Worm (Caenorhabditis elegans) whole organism, L2 larva: Measurements from ENCODE around the gene pqn-18.
A peak's percentile ranks its signal among the peaks of the same experiment; 100 is the strongest.

Source experiments
- C34F6.9 ChIP-seq: fragments of 150-350 bp; optimal IDR thresholded peaks from 2 replicates; lab custom pipeline; 2014; ENCODE audit warnings: missing biosample characterization, missing genetic modification characterization
- F13H6.1 ChIP-seq: sonication (generic microtip); optimal IDR thresholded peaks from 2 replicates; lab custom pipeline; 2016; ENCODE audit warnings: missing genetic modification characterization, missing compliant biosample characterization
- R02D3.7 ChIP-seq: fragments of 150-350 bp; optimal IDR thresholded peaks from 2 replicates; lab custom pipeline; 2014; ENCODE audit warnings: missing biosample characterization, missing genetic modification characterization
- Y55F3AM.14 ChIP-seq: fragments of 200-800 bp; sonication (Bioruptor generic); optimal IDR thresholded peaks from 2 replicates; lab custom pipeline; 2018; ENCODE audit warnings: mild to moderate bottlenecking, missing genetic modification characterization, missing compliant biosample characterization
- ZK546.5 ChIP-seq: sonication (generic microtip); optimal IDR thresholded peaks from 2 replicates; lab custom pipeline; 2017; ENCODE audit warnings: missing biosample characterization, missing genetic modification characterization
- alr-1 ChIP-seq: fragments of 150-350 bp; optimal IDR thresholded peaks from 2 replicates; lab custom pipeline; 2014; ENCODE audit warnings: missing biosample characterization, missing genetic modification characterization
- aly-2 ChIP-seq: fragments of 150-350 bp; optimal IDR thresholded peaks from 2 replicates; lab custom pipeline; 2014; ENCODE audit warnings: missing biosample characterization, missing genetic modification characterization
- ama-1 ChIP-seq: fragments of 150-350 bp; optimal IDR thresholded peaks from 2 replicates; lab custom pipeline; 2018; ENCODE audit warnings: inconsistent platforms
- blmp-1 ChIP-seq: sonication (generic microtip); optimal IDR thresholded peaks from 2 replicates; lab custom pipeline; 2017; ENCODE audit warnings: missing genetic modification characterization, mild to moderate bottlenecking, missing compliant biosample characterization, antibody characterized with exemption, moderate library complexity; ENCODE audit not compliant: insufficient read depth
- ceh-16 ChIP-seq: fragments of 150-350 bp; optimal IDR thresholded peaks from 2 replicates; lab custom pipeline; 2014; ENCODE audit warnings: missing biosample characterization, missing genetic modification characterization
- ceh-82 ChIP-seq: fragments of 150-350 bp; optimal IDR thresholded peaks from 2 replicates; lab custom pipeline; 2014; ENCODE audit warnings: missing biosample characterization, missing genetic modification characterization
- crh-2 ChIP-seq: sonication (generic microtip); optimal IDR thresholded peaks from 2 replicates; lab custom pipeline; 2017; ENCODE audit warnings: missing biosample characterization, missing genetic modification characterization
- dmd-4 ChIP-seq: sonication (generic microtip); optimal IDR thresholded peaks from 2 replicates; lab custom pipeline; 2017; ENCODE audit warnings: missing biosample characterization, missing genetic modification characterization
- egl-27 ChIP-seq: sonication (generic microtip); optimal IDR thresholded peaks from 3 replicates; lab custom pipeline; 2017; ENCODE audit warnings: missing biosample characterization, missing genetic modification reagents, missing genetic modification characterization
- elt-1 ChIP-seq: fragments of 150-350 bp; optimal IDR thresholded peaks from 2 replicates; lab custom pipeline; 2014; ENCODE audit warnings: missing biosample characterization, missing genetic modification characterization
- elt-3 ChIP-seq: sonication (generic microtip); optimal IDR thresholded peaks from 2 replicates; lab custom pipeline; 2017; ENCODE audit warnings: missing biosample characterization, missing genetic modification characterization
- fos-1 ChIP-seq: fragments of 150-350 bp; optimal IDR thresholded peaks from 2 replicates; lab custom pipeline; 2014; ENCODE audit warnings: missing biosample characterization, missing genetic modification characterization
- gmeb-1 ChIP-seq: fragments of 150-350 bp; optimal IDR thresholded peaks from 2 replicates; lab custom pipeline; 2014; ENCODE audit warnings: missing biosample characterization, missing genetic modification characterization
- lin-11 ChIP-seq: fragments of 150-350 bp; sonication (generic microtip); optimal IDR thresholded peaks from 2 replicates; lab custom pipeline; 2014; ENCODE audit warnings: missing biosample characterization, missing genetic modification characterization, inconsistent platforms, mixed read lengths
- lin-13 ChIP-seq: fragments of 150-350 bp; optimal IDR thresholded peaks from 2 replicates; lab custom pipeline; 2014; ENCODE audit warnings: missing biosample characterization, missing genetic modification reagents, missing genetic modification characterization
- lin-39 ChIP-seq: fragments of 150-350 bp; optimal IDR thresholded peaks from 2 replicates; lab custom pipeline; 2014; ENCODE audit warnings: missing biosample characterization, missing genetic modification reagents, missing genetic modification characterization
- lsy-2 ChIP-seq, 2 experiments: fragments of 150-350 bp in 1 of 2; sonication (generic microtip) in 1 of 2; optimal IDR thresholded peaks; 2 replicates each; lab custom pipeline; 2014 to 2017; ENCODE audit warnings: missing biosample characterization in 2 of 2, missing genetic modification characterization in 2 of 2
- mab-5 ChIP-seq: fragments of 150-350 bp; optimal IDR thresholded peaks from 2 replicates; lab custom pipeline; 2014; ENCODE audit warnings: missing biosample characterization, missing genetic modification characterization
- mbf-1 ChIP-seq: sonication (generic microtip); optimal IDR thresholded peaks from 2 replicates; lab custom pipeline; 2017; ENCODE audit warnings: missing biosample characterization, missing genetic modification characterization
- mdl-1 ChIP-seq, 2 experiments: fragments of 150-350 bp in 1 of 2; sonication (generic microtip) in 1 of 2; optimal IDR thresholded peaks; 2 replicates each; lab custom pipeline; 2017; ENCODE audit warnings: missing biosample characterization in 2 of 2, missing genetic modification characterization in 2 of 2
- nhr-10 ChIP-seq: sonication (generic microtip); optimal IDR thresholded peaks from 2 replicates; lab custom pipeline; 2017; ENCODE audit warnings: missing biosample characterization, missing genetic modification characterization
- nhr-11 ChIP-seq: fragments of 150-350 bp; optimal IDR thresholded peaks from 2 replicates; lab custom pipeline; 2014; ENCODE audit warnings: missing biosample characterization, missing genetic modification characterization
- nhr-12 ChIP-seq: fragments of 150-350 bp; optimal IDR thresholded peaks from 2 replicates; lab custom pipeline; 2014; ENCODE audit warnings: missing biosample characterization, missing genetic modification characterization
- nhr-129 ChIP-seq: fragments of 150-350 bp; optimal IDR thresholded peaks from 2 replicates; lab custom pipeline; 2014; ENCODE audit warnings: missing biosample characterization, missing genetic modification characterization
- nhr-21 ChIP-seq: fragments of 150-350 bp; optimal IDR thresholded peaks from 2 replicates; lab custom pipeline; 2014; ENCODE audit warnings: missing biosample characterization, missing genetic modification characterization
- nhr-23 ChIP-seq: fragments of 150-350 bp; optimal IDR thresholded peaks from 2 replicates; lab custom pipeline; 2014; ENCODE audit warnings: missing biosample characterization, missing genetic modification reagents, missing genetic modification characterization
- nhr-237 ChIP-seq: fragments of 150-350 bp; optimal IDR thresholded peaks from 2 replicates; lab custom pipeline; 2014; ENCODE audit warnings: missing biosample characterization, missing genetic modification characterization
- nhr-25 ChIP-seq: fragments of 150-350 bp; sonication (generic microtip); optimal IDR thresholded peaks from 3 replicates; lab custom pipeline; 2014; ENCODE audit warnings: missing biosample characterization, missing genetic modification characterization
- nhr-6 ChIP-seq: fragments of 150-350 bp; optimal IDR thresholded peaks from 2 replicates; lab custom pipeline; 2014; ENCODE audit warnings: missing biosample characterization, missing genetic modification characterization
- nhr-77 ChIP-seq: fragments of 150-350 bp; optimal IDR thresholded peaks from 2 replicates; lab custom pipeline; 2014; ENCODE audit warnings: missing biosample characterization, missing genetic modification characterization
- peb-1 ChIP-seq: fragments of 150-350 bp; optimal IDR thresholded peaks from 2 replicates; lab custom pipeline; 2014; ENCODE audit warnings: missing biosample characterization, missing genetic modification characterization
- sem-4 ChIP-seq: fragments of 150-350 bp; optimal IDR thresholded peaks from 2 replicates; lab custom pipeline; 2014; ENCODE audit warnings: missing biosample characterization, missing genetic modification reagents, missing genetic modification characterization
- skn-1 ChIP-seq: sonication (generic microtip); optimal IDR thresholded peaks from 2 replicates; lab custom pipeline; 2017; ENCODE audit warnings: missing biosample characterization, missing genetic modification characterization
- sma-3 ChIP-seq: sonication (generic microtip); optimal IDR thresholded peaks from 2 replicates; lab custom pipeline; 2016; ENCODE audit warnings: missing genetic modification reagents, missing genetic modification characterization, missing compliant biosample characterization
- sma-9 ChIP-seq, 2 experiments: fragments of 150-350 bp in 1 of 2; sonication (generic microtip) in 1 of 2; optimal IDR thresholded peaks; 2 replicates each; lab custom pipeline; 2014 to 2016; ENCODE audit warnings: missing genetic modification characterization in 2 of 2, mild to moderate bottlenecking in 1 of 2, missing biosample characterization in 1 of 2, missing compliant biosample characterization in 1 of 2, missing genetic modification reagents in 1 of 2, moderate library complexity in 1 of 2
- snpc-4 ChIP-seq: fragments of 150-350 bp; optimal IDR thresholded peaks from 2 replicates; lab custom pipeline; 2014; ENCODE audit warnings: missing biosample characterization, missing genetic modification characterization
- unc-39 ChIP-seq: fragments of 150-350 bp; optimal IDR thresholded peaks from 2 replicates; lab custom pipeline; 2014; ENCODE audit warnings: missing biosample characterization, missing genetic modification characterization
- unc-55 ChIP-seq: fragments of 150-350 bp; sonication (generic microtip); optimal IDR thresholded peaks from 3 replicates; lab custom pipeline; 2014; ENCODE audit warnings: missing biosample characterization, missing genetic modification reagents, missing genetic modification characterization
- unc-62 ChIP-seq: fragments of 150-350 bp; optimal IDR thresholded peaks from 2 replicates; lab custom pipeline; 2014; ENCODE audit warnings: missing biosample characterization, missing genetic modification reagents, missing genetic modification characterization
- zag-1 ChIP-seq: fragments of 150-350 bp; optimal IDR thresholded peaks from 2 replicates; lab custom pipeline; 2014; ENCODE audit warnings: missing biosample characterization, missing genetic modification characterization
- ztf-1 ChIP-seq: fragments of 200-800 bp; sonication (Bioruptor generic); conservative IDR thresholded peaks from 2 replicates; pipeline ENCODE4 v1.3.6; 2022; ENCODE audit warnings: missing genetic modification characterization, missing compliant biosample characterization
- ztf-11 ChIP-seq: sonication (generic microtip); optimal IDR thresholded peaks from 2 replicates; lab custom pipeline; 2017; ENCODE audit warnings: missing biosample characterization, missing genetic modification characterization
- ztf-4 ChIP-seq: fragments of 150-350 bp; optimal IDR thresholded peaks from 2 replicates; lab custom pipeline; 2014; ENCODE audit warnings: missing biosample characterization, missing genetic modification characterization

pqn-18 gene

ce11 chrX:12907502-12907901 is at the start of gene pqn-18:
TSS of gene pqn-18 (plus strand) at chrX:12907832.
- TF ChIP-seq blmp-1 (tag; lab: Kevin White, UChicago) (peak; percentile 36), crh-2 (peak; percentile 22), ztf-4 (tag; lab: Kevin White, UChicago) (no peak), lsy-2 (tag; optimal IDR thresholded peaks at IDR 0.05; lab: Kevin White, UChicago) (no peak), elt-3 (tag; lab: Kevin White, UChicago) (no peak)

ce11 chrX:12860711-12861287 is 46.8 kb upstream of the pqn-18 start, which contains the start of gene T14G8.3:
TSS of gene T14G8.3 (plus strand) at chrX:12861237.
- TF ChIP-seq aly-2 (no peak), snpc-4 (tag; lab: Kevin White, UChicago) (no peak), mab-5 (tag; lab: Kevin White, UChicago) (no peak), mdl-1 (tag; optimal IDR thresholded peaks at IDR 0.05; lab: Kevin White, UChicago) (no peak), lin-39 (no peak), nhr-25 (tag; lab: Kevin White, UChicago) (no peak), nhr-12 (tag; lab: Kevin White, UChicago) (no peak), sem-4 (tag; lab: Kevin White, UChicago) (peak; percentile 46), lin-11 (tag; lab: Kevin White, UChicago) (no peak), unc-62 (no peak), sma-9 (GFP tag; optimal IDR thresholded peaks at IDR 0.05; lab: Kevin White, UChicago) (peak; percentile 56), sma-9 (tag; optimal IDR thresholded peaks at IDR 0.05; lab: Kevin White, UChicago) (no peak), ztf-4 (tag; lab: Kevin White, UChicago) (no peak), nhr-23 (no peak), nhr-237 (tag; lab: Kevin White, UChicago) (no peak), ceh-16 (tag; lab: Kevin White, UChicago) (no peak), sma-3 (GFP tag; lab: Kevin White, UChicago) (peak; percentile 56), alr-1 (tag; lab: Kevin White, UChicago) (no peak), unc-39 (tag; lab: Kevin White, UChicago) (no peak), ama-1 (lab: Kevin White, UChicago) (no peak), nhr-21 (tag; lab: Kevin White, UChicago) (peak; percentile 54), nhr-77 (tag; lab: Kevin White, UChicago) (no peak), elt-1 (no peak), nhr-129 (tag; lab: Kevin White, UChicago) (peak; percentile 57), zag-1 (no peak), R02D3.7 (tag; lab: Kevin White, UChicago) (no peak), F13H6.1 (tag; lab: Kevin White, UChicago) (peak; percentile 67), ztf-1 (no peak), lsy-2 (tag; optimal IDR thresholded peaks at IDR 0.05; lab: Kevin White, UChicago) (peak; percentile 23 to 69), unc-55 (GFP tag; lab: Kevin White, UChicago) (peak; percentile 54), gmeb-1 (tag; lab: Kevin White, UChicago) (peak; percentile 46), blmp-1 (tag; lab: Kevin White, UChicago) (no peak), C34F6.9 (tag; lab: Kevin White, UChicago) (peak; percentile 49), nhr-6 (no peak), nhr-10 (no peak), lin-13 (GFP tag; lab: Kevin White, UChicago) (peak; percentile 55), ceh-82 (tag; lab: Kevin White, UChicago) (no peak), fos-1 (tag; lab: Kevin White, UChicago) (peak; percentile 63), egl-27 (no peak), nhr-11 (no peak), peb-1 (no peak), elt-3 (tag; lab: Kevin White, UChicago) (no peak), crh-2 (peak; percentile 72), Y55F3AM.14 (GFP tag; lab: Kevin White, UChicago) (no peak), skn-1 (tag; lab: Kevin White, UChicago) (no peak), ztf-11 (tag; lab: Kevin White, UChicago) (no peak), dmd-4 (tag; lab: Kevin White, UChicago) (no peak), mbf-1 (no peak), ZK546.5 (no peak)
- TF ChIP-seq, all 48 proteins: peak for 13
